Worm (Caenorhabditis elegans) whole organism, L3 larva: ENCODE results near the gene Y48A6B.14.

Experiments used
- R02D3.7 ChIP-seq: fragments of 150-350 bp; optimal IDR thresholded peaks from 2 replicates; lab custom pipeline; 2014; ENCODE audit warnings: missing biosample characterization, missing genetic modification characterization
- ZK546.5 ChIP-seq: sonication (generic microtip); optimal IDR thresholded peaks from 2 replicates; lab custom pipeline; 2017; ENCODE audit warnings: missing biosample characterization, missing genetic modification characterization
- aly-2 ChIP-seq: fragments of 150-350 bp; optimal IDR thresholded peaks from 2 replicates; lab custom pipeline; 2014; ENCODE audit warnings: missing biosample characterization, missing genetic modification characterization
- ama-1 ChIP-seq: fragments of 150-350 bp; optimal IDR thresholded peaks from 2 replicates; lab custom pipeline; 2018
- ceh-28 ChIP-seq: fragments of 150-350 bp; optimal IDR thresholded peaks from 2 replicates; lab custom pipeline; 2014; ENCODE audit warnings: missing biosample characterization, missing genetic modification reagents, missing genetic modification characterization
- ceh-9 ChIP-seq: sonication (generic microtip); optimal IDR thresholded peaks from 2 replicates; lab custom pipeline; 2018; ENCODE audit warnings: missing biosample characterization, missing genetic modification characterization
- daf-12 ChIP-seq: fragments of 150-350 bp; optimal IDR thresholded peaks from 2 replicates; lab custom pipeline; 2014; ENCODE audit warnings: missing biosample characterization, missing genetic modification reagents, missing genetic modification characterization
- egl-27 ChIP-seq: sonication (generic microtip); optimal IDR thresholded peaks from 4 replicates; lab custom pipeline; 2017; ENCODE audit warnings: missing biosample characterization, missing genetic modification reagents, missing genetic modification characterization
- egl-5 ChIP-seq: fragments of 150-350 bp; optimal IDR thresholded peaks from 2 replicates; lab custom pipeline; 2017; ENCODE audit warnings: missing biosample characterization, missing genetic modification reagents, missing genetic modification characterization, inconsistent platforms
- elt-1 ChIP-seq: fragments of 150-350 bp; optimal IDR thresholded peaks from 2 replicates; lab custom pipeline; 2014; ENCODE audit warnings: missing biosample characterization, missing genetic modification characterization
- elt-2 ChIP-seq: sonication (generic microtip); optimal IDR thresholded peaks from 2 replicates; lab custom pipeline; 2016; ENCODE audit warnings: missing genetic modification reagents, mild to moderate bottlenecking, missing genetic modification characterization, missing compliant biosample characterization
- eor-1 ChIP-seq, 2 experiments: fragments of 150-350 bp; optimal IDR thresholded peaks; 2 replicates each; lab custom pipeline; 2014 to 2018; ENCODE audit warnings: missing biosample characterization in 2 of 2, missing genetic modification characterization in 2 of 2
- fkh-10 ChIP-seq: sonication (generic microtip); optimal IDR thresholded peaks from 2 replicates; lab custom pipeline; 2017; ENCODE audit warnings: missing biosample characterization, missing genetic modification reagents, missing genetic modification characterization
- fkh-2 ChIP-seq: fragments of 150-350 bp; optimal IDR thresholded peaks from 2 replicates; lab custom pipeline; 2014; ENCODE audit warnings: missing biosample characterization, missing genetic modification reagents, missing genetic modification characterization
- fos-1 ChIP-seq: fragments of 150-350 bp; optimal IDR thresholded peaks from 2 replicates; lab custom pipeline; 2014; ENCODE audit warnings: missing biosample characterization, missing genetic modification characterization
- hmg-11 ChIP-seq: sonication (generic microtip); optimal IDR thresholded peaks from 2 replicates; lab custom pipeline; 2016; ENCODE audit warnings: missing genetic modification characterization, missing compliant biosample characterization
- jun-1 ChIP-seq: fragments of 150-350 bp; optimal IDR thresholded peaks from 2 replicates; lab custom pipeline; 2014; ENCODE audit warnings: missing biosample characterization, missing genetic modification reagents, missing genetic modification characterization
- lin-15B ChIP-seq: fragments of 150-350 bp; optimal IDR thresholded peaks from 2 replicates; lab custom pipeline; 2014; ENCODE audit warnings: missing biosample characterization, missing genetic modification characterization
- lin-39 ChIP-seq: fragments of 150-350 bp; optimal IDR thresholded peaks from 2 replicates; lab custom pipeline; 2018; ENCODE audit warnings: missing biosample characterization, missing genetic modification reagents, missing genetic modification characterization
- lsy-12 ChIP-seq: sonication (generic microtip); optimal IDR thresholded peaks from 2 replicates; lab custom pipeline; 2016; ENCODE audit warnings: mild to moderate bottlenecking, missing genetic modification characterization, missing compliant biosample characterization
- mdl-1 ChIP-seq: fragments of 150-350 bp; optimal IDR thresholded peaks from 2 replicates; lab custom pipeline; 2014; ENCODE audit warnings: missing biosample characterization, missing genetic modification characterization
- mml-1 ChIP-seq: fragments of 150-350 bp; sonication (generic microtip); optimal IDR thresholded peaks from 3 replicates; lab custom pipeline; 2014; ENCODE audit warnings: missing biosample characterization, missing genetic modification characterization
- nfya-1 ChIP-seq: sonication (generic microtip); optimal IDR thresholded peaks from 2 replicates; lab custom pipeline; 2017; ENCODE audit warnings: missing genetic modification characterization, mild to moderate bottlenecking, missing compliant biosample characterization, antibody characterized with exemption, moderate library complexity; ENCODE audit not compliant: insufficient read depth
- nhr-11 ChIP-seq: fragments of 150-350 bp; optimal IDR thresholded peaks from 2 replicates; lab custom pipeline; 2014; ENCODE audit warnings: missing biosample characterization, missing genetic modification characterization
- nhr-23 ChIP-seq: fragments of 150-350 bp; optimal IDR thresholded peaks from 2 replicates; lab custom pipeline; 2014; ENCODE audit warnings: missing biosample characterization, missing genetic modification reagents, missing genetic modification characterization
- nhr-237 ChIP-seq: fragments of 150-350 bp; optimal IDR thresholded peaks from 2 replicates; lab custom pipeline; 2014; ENCODE audit warnings: missing biosample characterization, missing genetic modification characterization
- nhr-25 ChIP-seq: sonication (generic microtip); optimal IDR thresholded peaks from 2 replicates; lab custom pipeline; 2017; ENCODE audit warnings: missing biosample characterization, missing genetic modification characterization
- nhr-43 ChIP-seq: sonication (generic microtip); optimal IDR thresholded peaks from 2 replicates; lab custom pipeline; 2016; ENCODE audit warnings: mild to moderate bottlenecking, missing genetic modification characterization, missing compliant biosample characterization; ENCODE audit not compliant: poor library complexity, severe bottlenecking
- nhr-76 ChIP-seq: fragments of 150-350 bp; sonication (generic microtip); optimal IDR thresholded peaks from 5 replicates; lab custom pipeline; 2014; ENCODE audit warnings: missing biosample characterization, missing genetic modification characterization
- pha-4 ChIP-seq: fragments of 150-350 bp; optimal IDR thresholded peaks from 2 replicates; lab custom pipeline; 2014; ENCODE audit warnings: missing biosample characterization, missing genetic modification reagents, missing genetic modification characterization
- pqm-1 ChIP-seq: fragments of 150-350 bp; optimal IDR thresholded peaks from 2 replicates; lab custom pipeline; 2017; ENCODE audit warnings: missing biosample characterization, missing genetic modification characterization, inconsistent platforms
- sea-2 ChIP-seq: fragments of 150-350 bp; sonication (generic microtip); optimal IDR thresholded peaks from 4 replicates; lab custom pipeline; 2014; ENCODE audit warnings: missing biosample characterization, missing genetic modification reagents, missing genetic modification characterization
- skn-1 ChIP-seq: fragments of 150-350 bp; optimal IDR thresholded peaks from 2 replicates; lab custom pipeline; 2014; ENCODE audit warnings: missing biosample characterization, missing genetic modification characterization
- snpc-4 ChIP-seq: fragments of 150-350 bp; optimal IDR thresholded peaks from 2 replicates; lab custom pipeline; 2014; ENCODE audit warnings: missing biosample characterization, missing genetic modification characterization
- tbx-2 ChIP-seq: sonication (generic microtip); optimal IDR thresholded peaks from 2 replicates; lab custom pipeline; 2016; ENCODE audit warnings: mild to moderate bottlenecking, missing genetic modification characterization, missing compliant biosample characterization
- unc-39 ChIP-seq: sonication (generic microtip); optimal IDR thresholded peaks from 4 replicates; lab custom pipeline; 2017; ENCODE audit warnings: missing biosample characterization, missing genetic modification characterization
- unc-62 ChIP-seq: fragments of 150-350 bp; sonication (generic microtip); optimal IDR thresholded peaks from 4 replicates; lab custom pipeline; 2014; ENCODE audit warnings: missing biosample characterization, missing genetic modification reagents, missing genetic modification characterization
- zag-1 ChIP-seq: fragments of 150-350 bp; optimal IDR thresholded peaks from 2 replicates; lab custom pipeline; 2014; ENCODE audit warnings: missing biosample characterization, missing genetic modification characterization
- ztf-11 ChIP-seq: fragments of 150-350 bp; optimal IDR thresholded peaks from 2 replicates; lab custom pipeline; 2014; ENCODE audit warnings: missing biosample characterization, missing genetic modification characterization
- ztf-4 ChIP-seq: fragments of 150-350 bp; optimal IDR thresholded peaks from 2 replicates; lab custom pipeline; 2014; ENCODE audit warnings: missing biosample characterization, missing genetic modification characterization

Gene Y48A6B.14

DNA sequence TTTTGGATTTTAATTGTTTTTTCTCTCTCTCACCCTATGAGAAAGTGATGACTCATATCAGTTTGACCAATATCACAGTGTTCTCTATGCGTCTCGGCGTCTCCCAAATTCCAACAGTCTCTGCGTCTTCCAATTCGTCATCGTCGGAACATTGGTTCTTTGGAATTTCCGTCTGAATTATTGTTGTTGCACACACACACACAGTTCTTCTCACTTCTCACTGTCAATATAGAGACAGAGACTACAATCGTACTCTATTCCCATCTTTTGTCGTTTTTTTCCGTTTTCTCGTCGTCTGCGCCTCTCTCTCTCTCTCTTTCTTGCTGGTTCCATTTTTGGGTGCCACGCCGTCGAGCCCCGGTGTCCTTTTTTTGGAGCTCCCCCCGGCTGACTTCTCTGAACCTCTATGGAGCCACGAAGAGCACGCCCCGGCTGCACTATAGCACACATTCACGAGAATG lies 19.3 kb downstream of the Y48A6B.14 start:
- TF ChIP-seq pqm-1 (tag; lab: Kevin White, UChicago) = peak; percentile 45
- peak; percentile 16 for TF ChIP-seq nhr-23 (tag; lab: Kevin White, UChicago)
- TF ChIP-seq egl-5 (tag; lab: Kevin White, UChicago) = peak; percentile 9
- TF ChIP-seq elt-2 = peak; percentile 48
- peak; percentile 55 for TF ChIP-seq hmg-11 (tag; lab: Kevin White, UChicago)
- TF ChIP-seq lin-39 (tag; lab: Kevin White, UChicago) = no peak
- peak; percentile 10 for TF ChIP-seq snpc-4 (tag; lab: Kevin White, UChicago)
- no peak for TF ChIP-seq ZK546.5 (tag; lab: Kevin White, UChicago)
- TF ChIP-seq nfya-1 = peak; percentile 29
- TF ChIP-seq nhr-11 (tag; lab: Kevin White, UChicago) = no peak
- peak; percentile 82 for TF ChIP-seq pha-4
- no peak for TF ChIP-seq fos-1 (tag; lab: Kevin White, UChicago)
- TF ChIP-seq jun-1 (tag; lab: Kevin White, UChicago) = peak; percentile 80
- TF ChIP-seq aly-2 = no peak
- no peak for TF ChIP-seq egl-27 (tag; lab: Kevin White, UChicago)
- TF ChIP-seq, all 47 proteins: peak for 9

DNA sequence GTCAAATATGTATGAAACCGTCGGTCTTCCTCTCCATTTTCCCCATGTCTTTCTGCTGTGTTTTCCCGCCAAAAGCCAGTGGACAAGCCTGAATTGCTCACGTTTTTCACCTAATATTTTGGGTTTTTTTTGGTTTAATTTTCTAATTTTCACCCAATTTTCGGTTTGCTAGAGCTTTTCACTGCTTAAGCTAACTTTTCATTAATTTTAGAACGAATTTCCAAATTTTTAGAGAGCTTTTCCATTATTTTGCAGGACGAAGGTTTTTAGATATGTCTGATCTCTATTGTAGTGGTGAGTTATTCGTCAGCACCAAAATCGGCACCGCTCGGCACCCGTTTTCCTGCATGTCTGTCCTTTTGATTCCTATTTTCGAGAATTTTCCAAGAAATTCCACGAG lies 22.2 kb downstream of the Y48A6B.14 start:
- TF ChIP-seq unc-39 (tag; lab: Kevin White, UChicago) = no peak
- no peak for TF ChIP-seq ama-1
- no peak for TF ChIP-seq nhr-43 (tag; lab: Kevin White, UChicago)
- no peak for TF ChIP-seq nhr-25 (tag; lab: Kevin White, UChicago)
- TF ChIP-seq hmg-11 (tag; lab: Kevin White, UChicago) = no peak
- no peak for TF ChIP-seq eor-1 (tag; optimal IDR thresholded peaks at IDR 0.05; lab: Kevin White, UChicago)
- TF ChIP-seq nfya-1 = no peak
- no peak for TF ChIP-seq fkh-10
- TF ChIP-seq fkh-2 (tag; lab: Kevin White, UChicago) = no peak
- no peak for TF ChIP-seq pha-4
- no peak for TF ChIP-seq fos-1 (tag; lab: Kevin White, UChicago)

DNA sequence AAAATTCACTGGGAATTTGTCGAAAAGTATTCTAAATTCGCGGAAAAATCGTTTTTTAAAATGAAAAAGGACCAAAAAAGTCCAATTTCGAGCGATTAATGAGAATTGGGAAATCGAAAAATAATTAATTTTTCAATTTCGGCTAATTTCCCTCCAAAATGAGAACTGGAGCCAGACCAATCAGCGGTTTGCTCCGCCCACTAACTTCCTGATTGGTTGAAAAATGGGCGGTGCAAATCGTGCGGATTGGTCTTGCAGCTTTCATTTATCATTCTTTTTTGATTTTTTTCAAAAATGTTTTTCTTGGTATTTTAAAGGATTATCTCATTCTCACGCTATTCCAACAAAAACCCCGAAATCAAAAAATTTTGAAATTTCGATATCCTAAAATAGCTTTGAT lies 22.6 kb downstream of the Y48A6B.14 start:
- TF ChIP-seq ZK546.5 (tag; lab: Kevin White, UChicago) (no peak), nfya-1 (peak; percentile 96), mdl-1 (no peak)

DNA sequence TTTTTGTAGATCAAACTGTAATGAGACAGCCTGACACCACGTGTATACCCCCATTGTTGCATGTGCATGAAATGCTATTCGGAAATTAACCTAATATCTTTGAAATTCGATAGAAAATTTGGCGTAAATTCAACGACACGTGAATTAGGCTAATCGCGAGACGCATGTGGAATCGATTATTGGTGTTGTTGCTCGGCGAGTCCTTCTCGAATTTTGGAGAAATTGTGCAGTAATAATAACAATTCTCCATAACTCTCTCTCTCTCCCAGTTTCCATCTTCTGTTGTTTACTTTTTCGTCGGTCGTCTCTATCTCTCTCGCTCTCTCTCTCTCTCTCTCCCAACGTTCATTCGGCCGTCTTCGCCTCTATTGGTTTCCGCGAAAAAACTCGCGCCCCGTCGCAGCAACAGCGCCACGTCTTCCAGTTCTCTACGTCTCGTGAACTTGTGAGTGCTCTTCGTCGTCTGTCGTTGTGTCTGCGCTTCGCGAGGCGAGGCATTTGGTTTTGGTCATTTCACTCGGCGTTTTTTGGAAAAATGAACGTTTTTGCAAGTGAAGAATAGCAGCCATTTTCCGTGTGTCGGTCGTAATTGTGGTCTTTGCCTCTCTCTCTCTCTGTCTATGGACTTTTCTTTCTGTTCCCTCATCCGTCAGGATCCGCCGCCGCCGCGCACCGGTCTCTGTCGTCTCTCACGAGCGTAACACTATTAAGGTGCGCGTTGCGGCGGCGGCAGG lies 23.3 kb downstream of the Y48A6B.14 start:
- no peak for TF ChIP-seq sea-2 (GFP tag; lab: Kevin White, UChicago)
- TF ChIP-seq ceh-28 (tag; lab: Kevin White, UChicago) = peak; percentile 17
- TF ChIP-seq lsy-12 = no peak
- no peak for TF ChIP-seq ztf-4
- peak; percentile 92 for TF ChIP-seq nfya-1
- no peak for TF ChIP-seq fkh-2 (tag; lab: Kevin White, UChicago)
- no peak for TF ChIP-seq zag-1 (tag; lab: Kevin White, UChicago)
- peak; percentile 72 for TF ChIP-seq hmg-11 (tag; lab: Kevin White, UChicago)
- TF ChIP-seq pha-4 = peak; percentile 92
- TF ChIP-seq nhr-76 (tag; lab: Kevin White, UChicago) = no peak
- no peak for TF ChIP-seq unc-39 (tag; lab: Kevin White, UChicago)
- peak; percentile 75 for TF ChIP-seq nhr-23 (tag; lab: Kevin White, UChicago)
- no peak for TF ChIP-seq tbx-2 (tag; lab: Kevin White, UChicago)
- peak; percentile 53 for TF ChIP-seq lin-15B (tag; lab: Kevin White, UChicago)
- TF ChIP-seq lin-39 (tag; lab: Kevin White, UChicago) = peak; percentile 82
- peak; percentile 44 for TF ChIP-seq elt-2
- peak; percentile 78 for TF ChIP-seq nhr-25 (tag; lab: Kevin White, UChicago)
- no peak for TF ChIP-seq aly-2
- TF ChIP-seq ZK546.5 (tag; lab: Kevin White, UChicago) = no peak
- TF ChIP-seq nhr-237 = no peak
- TF ChIP-seq daf-12 (tag; lab: Kevin White, UChicago) = no peak
- TF ChIP-seq mml-1 (tag; lab: Kevin White, UChicago) = no peak
- peak; percentile 22 for TF ChIP-seq egl-27 (tag; lab: Kevin White, UChicago)
- TF ChIP-seq egl-5 (tag; lab: Kevin White, UChicago) = peak; percentile 15
- peak; percentile 46 for TF ChIP-seq snpc-4 (tag; lab: Kevin White, UChicago)
- no peak for TF ChIP-seq mdl-1
- TF ChIP-seq elt-1 (tag; lab: Kevin White, UChicago) = no peak
- TF ChIP-seq jun-1 (tag; lab: Kevin White, UChicago) = peak; percentile 27
- no peak for TF ChIP-seq nhr-11 (tag; lab: Kevin White, UChicago)
- no peak for TF ChIP-seq skn-1 (tag; lab: Kevin White, UChicago)
- TF ChIP-seq pqm-1 (tag; lab: Kevin White, UChicago) = peak; percentile 52
- TF ChIP-seq ceh-9 = no peak
- TF ChIP-seq unc-62 (GFP tag; lab: Kevin White, UChicago) = no peak
- no peak for TF ChIP-seq ztf-11
- TF ChIP-seq fos-1 (tag; lab: Kevin White, UChicago) = no peak
- TF ChIP-seq R02D3.7 (tag; lab: Kevin White, UChicago) = no peak
